Worm (Caenorhabditis elegans): ENCODE results near the gene F35E12.9.
A peak's percentile ranks its signal among the peaks of the same experiment; 100 is the strongest.

The F35E12.9 gene

DNA sequence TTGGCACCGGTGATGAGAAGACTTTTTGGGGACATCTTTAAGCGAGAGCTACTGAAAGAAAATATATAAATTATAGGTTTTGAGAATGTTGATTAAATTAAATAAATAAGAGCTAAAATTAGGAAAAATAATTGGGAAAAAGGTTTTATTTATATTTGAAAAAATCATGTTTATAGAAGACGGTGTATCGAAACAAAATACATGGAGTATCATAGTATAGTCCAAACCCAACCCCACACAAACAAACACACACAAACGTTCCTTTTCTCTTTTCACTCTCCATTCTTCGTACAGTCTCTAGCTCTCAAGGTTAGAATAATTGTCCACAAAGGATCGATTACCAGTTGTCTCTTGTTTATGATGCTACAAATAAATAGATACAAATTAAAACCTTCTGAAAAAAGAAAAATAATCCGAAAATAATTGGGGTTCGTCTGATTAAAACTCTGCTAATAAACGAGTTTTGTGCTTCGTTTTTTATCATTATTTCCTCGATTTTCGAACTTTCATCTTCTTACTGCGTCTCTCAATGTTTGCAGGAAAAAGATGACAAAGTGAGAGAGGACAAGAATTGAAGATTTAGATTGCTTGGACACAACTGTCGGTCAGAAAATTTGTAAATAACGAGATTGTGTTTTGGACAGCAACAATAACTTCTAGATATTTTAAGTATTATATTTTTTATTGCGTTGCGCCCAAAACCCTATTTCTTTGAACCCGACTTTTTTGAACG lies 11.6 kb upstream of the F35E12.9 start, which contains the start of gene F20G2.2:
Gene F20G2.2, minus strand, starts transcription at position 51 of the 733 bp plus-strand sequence.
- TF ChIP-seq nhr-84 (tag; optimal IDR thresholded peaks at IDR 0.05) (no peak), nhr-85 (tag) (peak; percentile 13), skn-1 (tag; optimal IDR thresholded peaks at IDR 0.05) (peak; percentile 56), hlh-4 (tag; optimal IDR thresholded peaks at IDR 0.05) (no peak), jun-1 (tag; optimal IDR thresholded peaks at IDR 0.05) (no peak), hpl-2 (GFP tag; optimal IDR thresholded peaks at IDR 0.05) (no peak), nhr-47 (tag; optimal IDR thresholded peaks at IDR 0.05) (no peak), lin-15B (tag; optimal IDR thresholded peaks at IDR 0.05) (no peak), aly-2 (tag; optimal IDR thresholded peaks at IDR 0.05) (no peak), dpl-1 (GFP tag; optimal IDR thresholded peaks at IDR 0.05) (no peak), blmp-1 (tag; optimal IDR thresholded peaks at IDR 0.05) (peak; percentile 23), mab-9 (GFP tag; IDR thresholded peaks at IDR 0.05) (no peak), snu-23 (GFP tag; optimal IDR thresholded peaks at IDR 0.05) (peak; percentile 24), sptf-1 (tag; optimal IDR thresholded peaks at IDR 0.05) (no peak), pag-3 (tag; optimal IDR thresholded peaks at IDR 0.05; ENCODE audit: borderline replicate concordance, insufficient read depth) (no peak), efl-1 (optimal IDR thresholded peaks at IDR 0.05) (no peak), efl-1 (GFP tag; optimal IDR thresholded peaks at IDR 0.05 in 1 of 2) (peak in 1 of 2 experiments; percentile 11), sup-37 (GFP tag; optimal IDR thresholded peaks at IDR 0.05) (no peak), sox-4 (tag; optimal IDR thresholded peaks at IDR 0.05) (no peak), unc-98 (GFP tag; IDR thresholded peaks at IDR 0.05) (no peak), nhr-11 (tag; optimal IDR thresholded peaks at IDR 0.05) (no peak), elt-2 (tag; optimal IDR thresholded peaks at IDR 0.05) (no peak), mep-1 (tag; optimal IDR thresholded peaks at IDR 0.05) (peak; percentile 38), elt-3 (tag; optimal IDR thresholded peaks at IDR 0.05) (no peak), dsc-1 (tag; optimal IDR thresholded peaks at IDR 0.05) (no peak), nhr-71 (tag; optimal IDR thresholded peaks at IDR 0.05) (peak; percentile 44), lin-14 (GFP tag; optimal IDR thresholded peaks at IDR 0.05) (peak; percentile 72), fkh-4 (tag; optimal IDR thresholded peaks at IDR 0.05; ENCODE audit: borderline replicate concordance) (no peak), unc-62 (GFP tag; optimal IDR thresholded peaks at IDR 0.05) (no peak), mdl-1 (tag; optimal IDR thresholded peaks at IDR 0.05) (no peak), lin-13 (GFP tag; optimal IDR thresholded peaks at IDR 0.05) (no peak), Y116A8C.19 (tag; optimal IDR thresholded peaks at IDR 0.05; ENCODE audit: borderline replicate concordance) (no peak), ceh-8 (GFP tag; optimal IDR thresholded peaks at IDR 0.05) (no peak), nhr-90 (tag; optimal IDR thresholded peaks at IDR 0.05; ENCODE audit: poor library complexity) (no peak)

DNA sequence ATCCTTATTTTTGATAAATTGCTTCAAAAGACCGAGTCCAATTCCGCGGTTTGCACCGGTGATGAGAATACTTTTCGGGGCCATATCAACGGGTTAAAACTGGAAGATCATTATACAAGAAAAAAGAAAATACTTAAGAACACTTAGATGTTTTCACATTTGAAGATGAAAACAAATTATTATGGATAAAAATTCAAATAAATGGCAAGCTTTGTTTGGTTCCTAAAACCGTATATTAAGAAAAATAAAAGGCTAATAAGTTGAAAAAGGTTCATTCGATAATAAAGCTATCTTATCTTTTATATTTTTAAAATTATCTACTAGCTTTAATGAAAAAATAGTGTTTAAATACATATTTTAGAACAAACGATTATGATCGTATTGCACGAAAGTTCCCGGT lies 8.6 kb upstream of the F35E12.9 start, which contains the start of gene F20G2.1:
Gene F20G2.1, minus strand, starts transcription at position 101 of the 400 bp plus-strand sequence.
- TF ChIP-seq nhr-11 (tag; optimal IDR thresholded peaks at IDR 0.05) (no peak), alr-1 (tag; optimal IDR thresholded peaks at IDR 0.05; ENCODE audit: borderline replicate concordance) (no peak)

ce11 chrV:13751811-13752210 lies 6.9 kb upstream of the F35E12.9 start, which contains the start of gene cld-9:
Gene cld-9, minus strand, starts transcription at chrV:13751891.
- no peak for TF ChIP-seq mef-2 (tag; optimal IDR thresholded peaks at IDR 0.05)
- peak; percentile 41 for TF ChIP-seq elt-2 (tag; optimal IDR thresholded peaks at IDR 0.05)

DNA sequence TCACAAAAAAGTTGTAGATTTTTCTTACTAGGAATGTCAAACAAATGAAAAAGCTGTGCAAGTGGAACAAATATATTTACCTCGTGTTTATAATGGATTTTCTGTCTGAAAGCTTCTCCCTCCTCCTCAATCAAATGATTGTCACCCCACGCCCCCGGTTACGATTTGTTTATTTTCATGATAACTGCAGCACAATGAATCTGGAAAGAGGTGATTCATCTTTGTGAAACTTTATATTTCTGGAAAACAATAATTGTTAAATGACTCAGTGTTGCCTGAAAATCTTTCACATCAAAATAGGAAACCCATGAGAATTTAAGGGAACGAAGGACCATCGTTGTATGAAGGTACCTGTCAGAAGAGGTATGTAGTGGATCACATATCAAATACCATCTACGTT lies 3.7 kb upstream of the F35E12.9 start, which contains the start of gene F35E12.10:
Gene F35E12.10, minus strand, starts transcription at position 101 of the 400 bp plus-strand sequence.
- no peak for TF ChIP-seq tlp-1 (tag; optimal IDR thresholded peaks at IDR 0.05)
- TF ChIP-seq lir-3 (tag; optimal IDR thresholded peaks at IDR 0.05; ENCODE audit: poor library complexity), result no peak
- TF ChIP-seq irx-1 (tag; optimal IDR thresholded peaks at IDR 0.05), result no peak
- TF ChIP-seq unc-98 (GFP tag; IDR thresholded peaks at IDR 0.05), result no peak
- TF ChIP-seq pqm-1 (tag; optimal IDR thresholded peaks at IDR 0.05), result no peak
- TF ChIP-seq nhr-84 (tag; optimal IDR thresholded peaks at IDR 0.05), result no peak
- no peak for TF ChIP-seq xbp-1 (tag; optimal IDR thresholded peaks at IDR 0.05)
- TF ChIP-seq mab-9 (GFP tag; IDR thresholded peaks at IDR 0.05), result no peak
- TF ChIP-seq mef-2 (tag; optimal IDR thresholded peaks at IDR 0.05), result no peak
- no peak for TF ChIP-seq ets-5 (GFP tag; IDR thresholded peaks at IDR 0.05)
- TF ChIP-seq zag-1 (tag; optimal IDR thresholded peaks at IDR 0.05), result no peak
- TF ChIP-seq skn-1 (tag; optimal IDR thresholded peaks at IDR 0.05), result no peak
- no peak for TF ChIP-seq unc-130 (tag; optimal IDR thresholded peaks at IDR 0.05)
